Worm (Caenorhabditis elegans) whole organism, young adult: ENCODE data around the gene F28C6.10.

Experiments
- F49E8.2 ChIP-seq: sonication (generic microtip); optimal IDR thresholded peaks from 3 replicates; lab custom pipeline; 2017; ENCODE audit warnings: missing genetic modification characterization, mild to moderate bottlenecking, missing compliant biosample characterization, antibody characterized with exemption, moderate library complexity; ENCODE audit not compliant: insufficient read depth
- Y79H2A.3 ChIP-seq: fragments of 200-800 bp; sonication (Bioruptor generic); conservative IDR thresholded peaks from 2 replicates; pipeline ENCODE4 v1.3.6; 2022; ENCODE audit warnings: missing genetic modification reagents, missing genetic modification characterization, missing compliant biosample characterization
- atf-7 ChIP-seq: sonication (generic microtip); optimal IDR thresholded peaks from 2 replicates; lab custom pipeline; 2017; ENCODE audit warnings: mild to moderate bottlenecking, missing genetic modification characterization, missing compliant biosample characterization
- attf-6 ChIP-seq: fragments of 200-800 bp; sonication (Bioruptor generic); IDR thresholded peaks from 2 replicates; pipeline ENCODE4 v1.3.6; 2022; ENCODE audit warnings: missing genetic modification reagents, missing genetic modification characterization, missing compliant biosample characterization
- hmg-20 ChIP-seq: fragments of 200-800 bp; sonication (Bioruptor generic); IDR thresholded peaks from 2 replicates; pipeline ENCODE4 v1.3.6; 2022; ENCODE audit warnings: missing genetic modification reagents, missing genetic modification characterization, missing compliant biosample characterization
- unc-130 ChIP-seq: sonication (generic microtip); optimal IDR thresholded peaks from 2 replicates; lab custom pipeline; 2016; ENCODE audit warnings: missing genetic modification reagents, missing genetic modification characterization, missing compliant biosample characterization

ce11 chrII:8562002-8562401 is 45.8 kb upstream of the F28C6.10 start, which contains the start of gene F54C9.14:
- TF ChIP-seq hmg-20 (GFP tag; lab: Robert Waterston, UW) (no peak), attf-6 (no peak), atf-7 (tag; lab: Kevin White, UChicago) (no peak), Y79H2A.3 (GFP tag; lab: Robert Waterston, UW) (no peak), F49E8.2 (tag; lab: Kevin White, UChicago) (no peak), unc-130 (GFP tag; lab: Kevin White, UChicago) (no peak)
